Fruit fly (Drosophila melanogaster): Measurements from ENCODE around the gene CG10283.
A peak's percentile ranks its signal among the peaks of the same experiment; 100 is the strongest.

Gene CG10283

dm6 chr2L:18442903-18443608, 41.3 kb downstream of the CG10283 start, which contains the start of gene RpS26:
TSS of gene RpS26 (minus strand) at chr2L:18443277.
- TF ChIP-seq CG7368 (GFP tag; optimal IDR thresholded peaks at IDR 0.05) (no peak), eg (GFP tag; IDR thresholded peaks at IDR 0.05) (0 out of 3 replicates have a peak, but pooled peaks have one; percentile 30), Hr39 (GFP tag; optimal IDR thresholded peaks at IDR 0.05) (no peak), CG6854 (GFP tag; optimal IDR thresholded peaks at IDR 0.05) (peak; percentile 48), esn (GFP tag; optimal IDR thresholded peaks at IDR 0.05) (peak; percentile 54), CG1621 (tag; optimal IDR thresholded peaks at IDR 0.05) (peak; percentile 3), CG34406 (GFP tag; optimal IDR thresholded peaks at IDR 0.05) (peak; percentile 25), Hr4 (GFP tag; optimal IDR thresholded peaks at IDR 0.05) (no peak), CG6163 (GFP tag; IDR thresholded peaks at IDR 0.05) (peak; percentile 61; the same call in 2 of the 3 replicates), cyc (GFP tag; optimal IDR thresholded peaks at IDR 0.05) (peak; percentile 62), Ets21C (GFP tag; optimal IDR thresholded peaks at IDR 0.05) (no peak), Sox15 (GFP tag; optimal IDR thresholded peaks at IDR 0.05) (peak; percentile 21), CG32006 (GFP tag; optimal IDR thresholded peaks at IDR 0.05) (no peak), acj6 (GFP tag; optimal IDR thresholded peaks at IDR 0.05) (peak; percentile 13), lz (GFP tag; optimal IDR thresholded peaks at IDR 0.05) (peak; percentile 57), Eip78C (GFP tag) (peak; percentile 82), Sox14 (GFP tag; optimal IDR thresholded peaks at IDR 0.05) (peak; percentile 58), CG6792 (GFP tag; optimal IDR thresholded peaks at IDR 0.05) (peak; percentile 0), Ets96B (tag; optimal IDR thresholded peaks at IDR 0.05) (peak; percentile 24), CG31627 (GFP tag; optimal IDR thresholded peaks at IDR 0.05) (peak; percentile 31), CG3032 (tag; optimal IDR thresholded peaks at IDR 0.05) (peak; percentile 28), net (GFP tag; optimal IDR thresholded peaks at IDR 0.05) (no peak)

- TF ChIP-seq Ets21C (GFP tag; optimal IDR thresholded peaks at IDR 0.05) (no peak), CG1621 (tag; optimal IDR thresholded peaks at IDR 0.05) (no peak), fd85E (GFP tag; optimal IDR thresholded peaks at IDR 0.05) (no peak), vri (GFP tag; optimal IDR thresholded peaks at IDR 0.05) (no peak), Hr4 (GFP tag; optimal IDR thresholded peaks at IDR 0.05) (peak; percentile 26), CG6808 (GFP tag; optimal IDR thresholded peaks at IDR 0.05) (no peak), CG34406 (GFP tag; optimal IDR thresholded peaks at IDR 0.05) (no peak), net (GFP tag; optimal IDR thresholded peaks at IDR 0.05) (no peak), spab (GFP tag; optimal IDR thresholded peaks at IDR 0.05) (no peak), Eip78C (GFP tag) (peak; percentile 78), Blimp-1 (GFP tag; optimal IDR thresholded peaks at IDR 0.05) (no peak), Sox14 (GFP tag; optimal IDR thresholded peaks at IDR 0.05) (no peak), Eip93F (GFP tag; optimal IDR thresholded peaks at IDR 0.05) (no peak), Met (GFP tag; optimal IDR thresholded peaks at IDR 0.05) (peak; percentile 9), CG10631 (GFP tag; optimal IDR thresholded peaks at IDR 0.05) (peak; percentile 22), esn (GFP tag; optimal IDR thresholded peaks at IDR 0.05) (peak; percentile 11), acj6 (GFP tag; optimal IDR thresholded peaks at IDR 0.05) (no peak), ss (GFP tag; optimal IDR thresholded peaks at IDR 0.05) (no peak), CG8319 (GFP tag; optimal IDR thresholded peaks at IDR 0.05) (no peak), CG15336 (GFP tag; IDR thresholded peaks at IDR 0.05) (no peak), CG31627 (GFP tag; optimal IDR thresholded peaks at IDR 0.05) (peak; percentile 32), CG11294 (GFP tag; IDR thresholded peaks at IDR 0.05) (no peak), CG4318 (GFP tag; optimal IDR thresholded peaks at IDR 0.05) (no peak), CG6854 (GFP tag; optimal IDR thresholded peaks at IDR 0.05) (no peak), Hr39 (GFP tag; optimal IDR thresholded peaks at IDR 0.05) (peak; percentile 39), CG6163 (GFP tag; IDR thresholded peaks at IDR 0.05) (no peak), CG7368 (GFP tag; optimal IDR thresholded peaks at IDR 0.05) (no peak), achi (GFP tag; optimal IDR thresholded peaks at IDR 0.05) (no peak), salr (GFP tag; optimal IDR thresholded peaks at IDR 0.05) (no peak), dac (GFP tag; optimal IDR thresholded peaks at IDR 0.05) (no peak), CG32006 (GFP tag; optimal IDR thresholded peaks at IDR 0.05) (no peak), CG11902 (GFP tag; optimal IDR thresholded peaks at IDR 0.05) (no peak), topi (GFP tag; optimal IDR thresholded peaks at IDR 0.05) (no peak), cyc (GFP tag; optimal IDR thresholded peaks at IDR 0.05) (no peak), CG3032 (tag; optimal IDR thresholded peaks at IDR 0.05) (no peak), CG16779 (tag; optimal IDR thresholded peaks at IDR 0.05) (no peak)
Observed at dm6 chr2L:18441220-18441619, 43.1 kb downstream of the CG10283 start.
